Fruit fly (Drosophila melanogaster): ENCODE data around the gene Arc42.

dm6 chr3R:19858017-19858659 lies 19.4 kb upstream of the Arc42 start:
- TF ChIP-seq usp (GFP tag; optimal IDR thresholded peaks at IDR 0.05) (no peak), EcR (GFP tag; optimal IDR thresholded peaks at IDR 0.05) (no peak)

All from whole organism.